Fruit fly (Drosophila melanogaster): ENCODE data around the gene CG15536.

Gene CG15536

DNA sequence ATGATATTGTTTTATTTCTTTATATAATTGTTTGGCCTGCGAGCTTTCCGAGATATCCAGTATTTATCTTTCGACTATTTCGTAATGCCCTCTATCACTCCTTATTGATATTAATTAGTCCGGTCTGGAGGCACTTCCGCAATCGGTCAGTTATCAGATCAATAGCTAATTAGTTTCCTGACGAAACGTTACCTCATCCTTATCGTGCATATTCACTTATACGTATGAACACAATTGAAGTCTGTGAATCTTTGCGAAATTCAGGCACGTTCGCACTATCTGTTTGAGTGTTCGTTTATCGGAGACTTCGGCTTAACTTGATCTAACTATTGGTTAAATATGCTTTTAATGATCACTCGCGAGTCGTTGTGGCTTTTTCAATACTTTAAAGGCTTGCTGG is 28.3 kb upstream of the CG15536 start:
- TF ChIP-seq CG10348 (GFP tag; IDR thresholded peaks at IDR 0.05) (no peak), Pif1A (GFP tag; optimal IDR thresholded peaks at IDR 0.05) (no peak), CG8159 (tag; optimal IDR thresholded peaks at IDR 0.05) (no peak), CG12605 (GFP tag; IDR thresholded peaks at IDR 0.05) (no peak), Snoo (tag; optimal IDR thresholded peaks at IDR 0.05) (no peak), EcR (GFP tag; optimal IDR thresholded peaks at IDR 0.05) (no peak), D1 (tag; optimal IDR thresholded peaks at IDR 0.05) (no peak), CG13204 (GFP tag; optimal IDR thresholded peaks at IDR 0.05) (no peak), Pif1B (GFP tag; optimal IDR thresholded peaks at IDR 0.05) (no peak), gl (tag; optimal IDR thresholded peaks at IDR 0.05) (no peak)

DNA sequence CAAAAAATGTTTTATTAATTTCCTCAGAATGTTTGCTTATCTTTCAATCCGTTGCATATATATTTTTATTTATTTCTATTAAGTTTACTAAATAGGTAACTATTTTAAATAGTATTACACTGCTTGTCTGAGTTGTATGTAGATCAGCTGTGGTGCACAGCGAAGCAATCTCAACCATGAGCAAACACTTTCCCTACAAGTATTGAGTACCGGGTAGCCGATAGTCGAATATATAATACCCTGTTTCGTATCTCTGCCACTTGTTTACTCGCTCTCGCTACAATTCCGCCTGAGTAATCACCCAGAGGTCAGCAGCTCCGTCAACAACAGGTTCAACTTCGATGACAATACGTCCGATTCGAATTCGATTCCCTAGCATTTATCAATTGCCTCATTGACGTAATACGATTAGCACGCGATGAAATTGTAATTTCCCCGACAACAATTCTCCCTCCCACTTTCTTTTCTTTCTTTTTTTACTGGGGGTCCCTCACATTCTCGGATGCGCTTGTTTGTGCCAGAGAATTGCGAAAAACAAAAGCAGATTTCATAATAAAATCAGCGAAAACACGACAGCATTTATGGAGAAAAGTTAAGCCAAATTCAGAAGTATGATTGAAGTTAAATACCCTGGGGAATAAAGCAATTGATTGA is 25.9 kb upstream of the CG15536 start:
- TF ChIP-seq EcR (GFP tag; optimal IDR thresholded peaks at IDR 0.05) (peak; percentile 27), gl (tag; optimal IDR thresholded peaks at IDR 0.05) (no peak)

- TF ChIP-seq Snoo (tag; optimal IDR thresholded peaks at IDR 0.05): peak; percentile 62
- peak; percentile 16 for TF ChIP-seq CG34367 (tag; optimal IDR thresholded peaks at IDR 0.05)
- no peak for TF ChIP-seq D1 (tag; optimal IDR thresholded peaks at IDR 0.05)
- TF ChIP-seq gl (tag; optimal IDR thresholded peaks at IDR 0.05): peak; percentile 31
- peak; percentile 48; the same call in 1 of the 3 replicates for TF ChIP-seq CG4496 (GFP tag; IDR thresholded peaks at IDR 0.05)
- no peak for TF ChIP-seq CG9948 (tag; optimal IDR thresholded peaks at IDR 0.05)
- TF ChIP-seq CG32121 (GFP tag; IDR thresholded peaks at IDR 0.05): no peak
- no peak for TF ChIP-seq CG14655 (GFP tag; optimal IDR thresholded peaks at IDR 0.05)
- no peak for TF ChIP-seq EcR (GFP tag; optimal IDR thresholded peaks at IDR 0.05)
- TF ChIP-seq CG12605 (GFP tag; IDR thresholded peaks at IDR 0.05): peak; percentile 33; the same call in 1 of the 2 replicates
- TF ChIP-seq CG13204 (GFP tag; optimal IDR thresholded peaks at IDR 0.05): peak; percentile 37
- peak; percentile 32; the same call in 1 of the 3 replicates for TF ChIP-seq fd96Ca (GFP tag; IDR thresholded peaks at IDR 0.05)
- no peak for TF ChIP-seq rn (GFP tag; IDR thresholded peaks at IDR 0.05)
- peak; percentile 39; the same call in 1 of the 2 replicates for TF ChIP-seq Ets98B (GFP tag; IDR thresholded peaks at IDR 0.05)
- TF ChIP-seq CG8301 (tag; optimal IDR thresholded peaks at IDR 0.05): no peak
- peak; percentile 80 for TF ChIP-seq Pif1B (GFP tag; optimal IDR thresholded peaks at IDR 0.05)
- peak; percentile 2 for TF ChIP-seq CG17806 (tag; optimal IDR thresholded peaks at IDR 0.05)
- no peak for TF ChIP-seq CG8159 (tag; optimal IDR thresholded peaks at IDR 0.05)
- peak; percentile 77 for TF ChIP-seq Pif1A (GFP tag; optimal IDR thresholded peaks at IDR 0.05)
- TF ChIP-seq CG10348 (GFP tag; IDR thresholded peaks at IDR 0.05): no peak
- no peak for TF ChIP-seq CG15710 (tag; optimal IDR thresholded peaks at IDR 0.05)
Measured at dm6 chr3R:30450224-30450623, 25.3 kb upstream of the CG15536 start.

DNA sequence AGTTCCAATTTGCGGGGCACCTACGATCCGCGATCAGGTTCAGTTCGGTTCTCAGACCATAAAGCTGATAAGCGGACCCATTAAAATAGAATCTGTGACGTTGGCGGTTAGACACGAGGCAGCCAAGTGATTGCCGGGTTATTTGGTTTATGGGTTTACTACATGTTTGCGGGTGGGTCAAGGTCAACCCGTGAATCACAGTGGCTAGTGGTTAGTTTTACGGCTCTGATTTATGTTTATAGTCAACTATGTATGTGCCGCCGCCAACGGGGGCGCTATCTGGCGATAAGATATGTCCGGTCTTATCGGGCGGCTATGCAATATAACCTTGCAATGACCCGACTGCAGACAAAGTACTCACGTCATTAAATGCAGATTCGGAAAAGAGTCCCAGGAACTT is 24.5 kb upstream of the CG15536 start:
- TF ChIP-seq CG13204 (GFP tag; optimal IDR thresholded peaks at IDR 0.05): no peak
- TF ChIP-seq CG10348 (GFP tag; IDR thresholded peaks at IDR 0.05): no peak
- no peak for TF ChIP-seq CG15710 (tag; optimal IDR thresholded peaks at IDR 0.05)
- TF ChIP-seq CG14655 (GFP tag; optimal IDR thresholded peaks at IDR 0.05): no peak
- TF ChIP-seq EcR (GFP tag; optimal IDR thresholded peaks at IDR 0.05): no peak

DNA sequence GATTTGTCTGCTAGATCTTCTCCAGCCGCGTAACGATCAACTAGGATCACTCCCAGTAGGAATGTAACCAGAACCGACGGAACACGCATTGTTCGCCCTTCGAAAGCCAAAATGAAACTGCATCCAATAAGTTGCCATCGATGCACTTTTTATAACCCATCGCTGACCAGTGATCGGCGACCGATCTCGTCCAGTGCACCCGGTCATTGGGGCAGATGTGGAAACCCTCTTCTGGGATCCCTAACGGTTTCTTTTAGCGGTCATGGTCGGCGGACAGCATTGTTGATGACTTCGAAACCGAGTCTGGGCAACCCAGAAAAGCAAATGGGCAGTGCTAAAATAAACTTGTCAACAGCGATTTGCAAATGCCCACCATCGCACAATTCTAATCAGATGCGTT is 20.0 kb upstream of the CG15536 start, which contains the start of gene Osi23:
Osi23 (minus strand) TSS at position 101 of the 400 bp plus-strand sequence.
- no peak for TF ChIP-seq Snoo (tag; optimal IDR thresholded peaks at IDR 0.05)
- TF ChIP-seq fd96Ca (GFP tag; IDR thresholded peaks at IDR 0.05): no peak
- no peak for TF ChIP-seq CG8159 (tag; optimal IDR thresholded peaks at IDR 0.05)
- TF ChIP-seq CG15710 (tag; optimal IDR thresholded peaks at IDR 0.05): no peak
- no peak for TF ChIP-seq CG34367 (tag; optimal IDR thresholded peaks at IDR 0.05)
- no peak for TF ChIP-seq CG8301 (tag; optimal IDR thresholded peaks at IDR 0.05)
- TF ChIP-seq Ets98B (GFP tag; IDR thresholded peaks at IDR 0.05): no peak
- TF ChIP-seq CG32121 (GFP tag; IDR thresholded peaks at IDR 0.05): no peak
- TF ChIP-seq D1 (tag; optimal IDR thresholded peaks at IDR 0.05): no peak
- TF ChIP-seq rn (GFP tag; IDR thresholded peaks at IDR 0.05): no peak
- TF ChIP-seq CG12605 (GFP tag; IDR thresholded peaks at IDR 0.05): no peak
- no peak for TF ChIP-seq CG4496 (GFP tag; IDR thresholded peaks at IDR 0.05)
- no peak for TF ChIP-seq CG13204 (GFP tag; optimal IDR thresholded peaks at IDR 0.05)
- no peak for TF ChIP-seq EcR (GFP tag; optimal IDR thresholded peaks at IDR 0.05)

dm6 chr3R:30443549-30444133 is 18.7 kb upstream of the CG15536 start, which contains the start of gene CG15537:
TSS of gene CG15537 (minus strand) at chr3R:30443599.
- TF ChIP-seq CG13204 (GFP tag; optimal IDR thresholded peaks at IDR 0.05) (no peak), CG4496 (GFP tag; IDR thresholded peaks at IDR 0.05) (no peak), CG15710 (tag; optimal IDR thresholded peaks at IDR 0.05) (no peak), CG10348 (GFP tag; IDR thresholded peaks at IDR 0.05) (no peak), Snoo (tag; optimal IDR thresholded peaks at IDR 0.05) (no peak), CG8159 (tag; optimal IDR thresholded peaks at IDR 0.05) (no peak), CG17806 (tag; optimal IDR thresholded peaks at IDR 0.05) (no peak), CG8301 (tag; optimal IDR thresholded peaks at IDR 0.05) (no peak), CG34367 (tag; optimal IDR thresholded peaks at IDR 0.05) (no peak), Pif1A (GFP tag; optimal IDR thresholded peaks at IDR 0.05) (no peak), rn (GFP tag; IDR thresholded peaks at IDR 0.05) (no peak), Pif1B (GFP tag; optimal IDR thresholded peaks at IDR 0.05) (no peak), Ets98B (GFP tag; IDR thresholded peaks at IDR 0.05) (no peak), CG12605 (GFP tag; IDR thresholded peaks at IDR 0.05) (no peak), CG14655 (GFP tag; optimal IDR thresholded peaks at IDR 0.05) (no peak), CG9948 (tag; optimal IDR thresholded peaks at IDR 0.05) (no peak), D1 (tag; optimal IDR thresholded peaks at IDR 0.05) (no peak), CG32121 (GFP tag; IDR thresholded peaks at IDR 0.05) (no peak)
